Worm (Caenorhabditis elegans) whole organism, L1 larva: ENCODE measurements around the gene ztf-20.
A peak's percentile ranks its signal among the peaks of the same experiment; 100 is the strongest.

Experiments
- F16B12.6 ChIP-seq: fragments of 150-350 bp; optimal IDR thresholded peaks from 2 replicates; lab custom pipeline; 2014; ENCODE audit warnings: missing biosample characterization, missing genetic modification characterization
- Y116A8C.19 ChIP-seq: sonication (generic microtip); optimal IDR thresholded peaks from 2 replicates; lab custom pipeline; 2016; ENCODE audit warnings: missing compliant biosample characterization, missing genetic modification characterization, borderline replicate concordance
- aha-1 ChIP-seq: fragments of 150-350 bp; optimal IDR thresholded peaks from 2 replicates; lab custom pipeline; 2014; ENCODE audit warnings: missing biosample characterization, missing genetic modification characterization
- aly-2 ChIP-seq: fragments of 150-350 bp; optimal IDR thresholded peaks from 2 replicates; lab custom pipeline; 2014; ENCODE audit warnings: missing biosample characterization, missing genetic modification characterization
- blmp-1 ChIP-seq: fragments of 150-350 bp; optimal IDR thresholded peaks from 2 replicates; lab custom pipeline; 2014; ENCODE audit warnings: missing biosample characterization, missing genetic modification characterization
- ceh-90 ChIP-seq: sonication (generic microtip); optimal IDR thresholded peaks from 2 replicates; lab custom pipeline; 2016; ENCODE audit warnings: missing genetic modification characterization, missing compliant biosample characterization
- efl-1 ChIP-seq, 4 experiments: fragments of 150-350 bp; optimal IDR thresholded peaks in 3 of 4; peaks in 1 of 4; 1 replicate in 1 of 4; 2 replicates in 3 of 4; lab custom pipeline; 2014; ENCODE audit warnings: missing biosample characterization in 2 of 4, missing genetic modification characterization in 2 of 4, missing genetic modification reagents in 2 of 4
- efl-3 ChIP-seq: fragments of 200-800 bp; sonication (Bioruptor generic); optimal IDR thresholded peaks from 2 replicates; lab custom pipeline; 2018; ENCODE audit warnings: mild to moderate bottlenecking, missing genetic modification characterization, missing compliant biosample characterization
- egl-27 ChIP-seq, 2 experiments: fragments of 150-350 bp in 1 of 2; sonication (generic microtip); optimal IDR thresholded peaks; 3 replicates each; lab custom pipeline; 2017 to 2018; ENCODE audit warnings: missing biosample characterization in 2 of 2, missing genetic modification characterization in 2 of 2, missing genetic modification reagents in 2 of 2
- elt-2 ChIP-seq: sonication (generic microtip); optimal IDR thresholded peaks from 2 replicates; lab custom pipeline; 2016; ENCODE audit warnings: missing genetic modification characterization, mild to moderate bottlenecking, inconsistent platforms, missing compliant biosample characterization, missing genetic modification reagents
- elt-3 ChIP-seq, 6 experiments: fragments of 150-350 bp in 1 of 6; sonication (generic microtip); optimal IDR thresholded peaks; 2 replicates each; lab custom pipeline; 2017 to 2018; ENCODE audit warnings: missing biosample characterization in 6 of 6, missing genetic modification characterization in 6 of 6, inconsistent platforms in 1 of 6
- ets-5 ChIP-seq: fragments of 200-800 bp; sonication (Bioruptor generic); IDR thresholded peaks from 2 replicates; pipeline ENCODE4 v1.3.6; 2022; ENCODE audit warnings: missing genetic modification characterization, missing compliant biosample characterization
- fkh-4 ChIP-seq: sonication (generic microtip); optimal IDR thresholded peaks from 2 replicates; lab custom pipeline; 2016; ENCODE audit warnings: missing compliant biosample characterization, missing genetic modification characterization, borderline replicate concordance
- fkh-8 ChIP-seq: sonication (generic microtip); optimal IDR thresholded peaks from 2 replicates; lab custom pipeline; 2016; ENCODE audit warnings: mild to moderate bottlenecking, missing genetic modification characterization, missing compliant biosample characterization
- fos-1 ChIP-seq: fragments of 150-350 bp; optimal IDR thresholded peaks from 2 replicates; lab custom pipeline; 2014; ENCODE audit warnings: missing biosample characterization, missing genetic modification characterization
- grh-1 ChIP-seq: fragments of 200-800 bp; sonication (Bioruptor generic); IDR thresholded peaks from 2 replicates; pipeline ENCODE4 v1.3.6; 2022; ENCODE audit warnings: missing genetic modification reagents, missing genetic modification characterization, missing compliant biosample characterization
- hlh-17 ChIP-seq: fragments of 200-800 bp; sonication (Bioruptor generic); optimal IDR thresholded peaks from 2 replicates; lab custom pipeline; 2018; ENCODE audit warnings: missing genetic modification characterization, mild to moderate bottlenecking, missing compliant biosample characterization, moderate library complexity, borderline replicate concordance
- hpl-2 ChIP-seq: fragments of 150-350 bp; optimal IDR thresholded peaks from 2 replicates; lab custom pipeline; 2014; ENCODE audit warnings: missing biosample characterization, missing genetic modification reagents, missing genetic modification characterization
- lin-15B ChIP-seq: fragments of 150-350 bp; sonication (generic microtip); optimal IDR thresholded peaks from 3 replicates; lab custom pipeline; 2014; ENCODE audit warnings: missing biosample characterization, missing genetic modification characterization
- lin-35 ChIP-seq, 2 experiments: fragments of 150-350 bp; optimal IDR thresholded peaks; 2 replicates each; lab custom pipeline; 2014; ENCODE audit warnings: missing biosample characterization in 2 of 2, missing genetic modification characterization in 2 of 2, missing genetic modification reagents in 2 of 2
- mab-9 ChIP-seq: fragments of 200-800 bp; sonication (Bioruptor generic); IDR thresholded peaks from 2 replicates; pipeline ENCODE4 v1.3.6; 2022; ENCODE audit warnings: missing genetic modification reagents, missing genetic modification characterization, missing compliant biosample characterization
- mdl-1 ChIP-seq, 2 experiments: fragments of 150-350 bp; optimal IDR thresholded peaks; 2 replicates each; lab custom pipeline; 2014 to 2017; ENCODE audit warnings: missing biosample characterization in 2 of 2, missing genetic modification characterization in 2 of 2, inconsistent platforms in 1 of 2
- nhr-11 ChIP-seq: fragments of 150-350 bp; optimal IDR thresholded peaks from 2 replicates; lab custom pipeline; 2014; ENCODE audit warnings: missing biosample characterization, missing genetic modification characterization
- nhr-19 ChIP-seq: fragments of 200-800 bp; sonication (Bioruptor generic); conservative IDR thresholded peaks from 2 replicates; pipeline ENCODE4 v1.3.6; 2022; ENCODE audit warnings: missing genetic modification characterization, missing compliant biosample characterization
- nhr-20 ChIP-seq: sonication (generic microtip); optimal IDR thresholded peaks from 2 replicates; lab custom pipeline; 2016; ENCODE audit warnings: mild to moderate bottlenecking, missing genetic modification characterization, missing compliant biosample characterization
- nhr-28 ChIP-seq: fragments of 150-350 bp; optimal IDR thresholded peaks from 2 replicates; lab custom pipeline; 2014; ENCODE audit warnings: missing biosample characterization, missing genetic modification characterization
- nhr-71 ChIP-seq: sonication (generic microtip); optimal IDR thresholded peaks from 2 replicates; lab custom pipeline; 2016; ENCODE audit warnings: mild to moderate bottlenecking, missing genetic modification characterization, moderate library complexity, missing compliant biosample characterization
- nhr-76 ChIP-seq: sonication (generic microtip); optimal IDR thresholded peaks from 2 replicates; lab custom pipeline; 2017; ENCODE audit warnings: missing biosample characterization, missing genetic modification characterization
- nhr-77 ChIP-seq: fragments of 150-350 bp; optimal IDR thresholded peaks from 2 replicates; lab custom pipeline; 2014; ENCODE audit warnings: missing biosample characterization, missing genetic modification characterization
- nhr-85 ChIP-seq: sonication (generic microtip); peaks from one replicate; lab custom pipeline; 2016; ENCODE audit warnings: missing genetic modification characterization, inconsistent platforms, missing compliant biosample characterization
- swsn-7 ChIP-seq: sonication (generic microtip); optimal IDR thresholded peaks from 2 replicates; lab custom pipeline; 2016; ENCODE audit warnings: missing genetic modification characterization, missing compliant biosample characterization
- unc-98 ChIP-seq: fragments of 200-800 bp; sonication (Bioruptor generic); IDR thresholded peaks from 2 replicates; pipeline ENCODE4 v1.3.6; 2022; ENCODE audit warnings: missing genetic modification characterization, missing compliant biosample characterization
- xbp-1 ChIP-seq: sonication (generic microtip); optimal IDR thresholded peaks from 2 replicates; lab custom pipeline; 2016; ENCODE audit warnings: missing genetic modification characterization, missing compliant biosample characterization
- zip-4 ChIP-seq: fragments of 200-800 bp; sonication (Bioruptor generic); optimal IDR thresholded peaks from 2 replicates; lab custom pipeline; 2018; ENCODE audit warnings: mild to moderate bottlenecking, missing genetic modification characterization, moderate library complexity, missing compliant biosample characterization
- ztf-11 ChIP-seq, 2 experiments: sonication (generic microtip); optimal IDR thresholded peaks; 2 replicates each; lab custom pipeline; 2016 to 2017; ENCODE audit warnings: missing genetic modification characterization in 2 of 2, missing biosample characterization in 1 of 2, missing compliant biosample characterization in 1 of 2

ztf-20 gene

ce11 chrV:18940341-18940740 lies 19.6 kb downstream of the ztf-20 start, which contains the start of gene Y80D3A.8:
Y80D3A.8 (plus strand) TSS chrV:18940641.
- TF ChIP-seq hpl-2 (GFP tag; lab: Kevin White, UChicago) (no peak), grh-1 (GFP tag; lab: Robert Waterston, UW) (no peak), mdl-1 (tag; optimal IDR thresholded peaks at IDR 0.05; lab: Kevin White, UChicago) (no peak), ztf-11 (tag; optimal IDR thresholded peaks at IDR 0.05; lab: Kevin White, UChicago) (no peak), blmp-1 (tag; lab: Kevin White, UChicago) (no peak), nhr-71 (tag; lab: Kevin White, UChicago) (no peak), efl-3 (GFP tag; lab: Kevin White, UChicago) (no peak), aly-2 (tag; lab: Kevin White, UChicago) (no peak), Y116A8C.19 (tag; lab: Kevin White, UChicago) (no peak), ets-5 (no peak), fos-1 (no peak), nhr-76 (tag; lab: Kevin White, UChicago) (no peak), mab-9 (GFP tag; lab: Robert Waterston, UW) (no peak), F16B12.6 (tag; lab: Kevin White, UChicago) (no peak), zip-4 (GFP tag; lab: Kevin White, UChicago) (no peak), fkh-8 (tag; lab: Kevin White, UChicago) (no peak), ceh-90 (tag; lab: Kevin White, UChicago) (no peak), lin-15B (tag; lab: Kevin White, UChicago) (no peak)

- no peak for TF ChIP-seq elt-2 (tag; lab: Kevin White, UChicago)
- TF ChIP-seq nhr-19 (GFP tag; lab: Robert Waterston, UW): no peak
- TF ChIP-seq xbp-1 (tag; lab: Kevin White, UChicago): no peak
- peak; percentile 71 for TF ChIP-seq nhr-85 (tag; lab: Kevin White, UChicago)
Observed at ce11 chrV:18937578-18937977, 22.4 kb downstream of the ztf-20 start.

DNA sequence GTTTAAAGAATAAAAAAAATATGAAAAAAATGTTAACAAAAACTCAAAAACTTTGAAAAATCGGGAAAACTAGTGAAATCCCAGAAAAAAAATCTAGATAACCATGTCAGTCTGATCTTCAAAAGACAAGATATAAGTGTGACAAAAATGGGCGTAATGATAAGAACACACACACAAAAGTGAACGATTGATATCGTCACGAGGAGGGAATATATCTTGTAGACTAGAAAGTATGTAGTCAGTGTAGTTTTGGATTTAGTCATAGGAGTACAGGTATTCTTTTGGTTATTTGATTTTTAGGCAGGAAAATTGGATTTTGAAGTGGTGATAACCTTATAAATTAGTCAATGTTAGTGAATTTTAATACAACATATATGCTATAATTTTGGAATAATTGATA lies 25.4 kb downstream of the ztf-20 start:
- TF ChIP-seq elt-3 (tag; optimal IDR thresholded peaks at IDR 0.05; lab: Kevin White, UChicago): peak in 1 of 6 experiments; percentile 49
- no peak for TF ChIP-seq unc-98 (GFP tag; lab: Robert Waterston, UW)
- no peak for TF ChIP-seq aha-1 (tag; lab: Kevin White, UChicago)
- peak; percentile 67 for TF ChIP-seq nhr-20
- TF ChIP-seq nhr-85 (tag; lab: Kevin White, UChicago): peak; percentile 12
- no peak for TF ChIP-seq Y116A8C.19 (tag; lab: Kevin White, UChicago)
- no peak for TF ChIP-seq fkh-4 (tag; lab: Kevin White, UChicago)
- TF ChIP-seq efl-1 (optimal IDR thresholded peaks at IDR 0.05; lab: Kevin White, UChicago): no peak
- TF ChIP-seq efl-1 (GFP tag; optimal IDR thresholded peaks at IDR 0.05 in 1 of 2; lab: Kevin White, UChicago): peak in 1 of 2 experiments; percentile 11
- TF ChIP-seq fos-1: no peak
- TF ChIP-seq egl-27 (tag; optimal IDR thresholded peaks at IDR 0.05; lab: Kevin White, UChicago): no peak
- TF ChIP-seq nhr-77 (tag; lab: Kevin White, UChicago): no peak

- TF ChIP-seq nhr-11 (tag; lab: Kevin White, UChicago) (no peak), swsn-7 (no peak), nhr-28 (tag; lab: Kevin White, UChicago) (no peak), nhr-76 (tag; lab: Kevin White, UChicago) (no peak)
- TF ChIP-seq, all 84 proteins: peak for 0
Observed at ce11 chrV:18931279-18931678, 28.7 kb downstream of the ztf-20 start, which contains the start of gene ptr-22. ptr-22 (minus strand) TSS chrV:18931379.

DNA sequence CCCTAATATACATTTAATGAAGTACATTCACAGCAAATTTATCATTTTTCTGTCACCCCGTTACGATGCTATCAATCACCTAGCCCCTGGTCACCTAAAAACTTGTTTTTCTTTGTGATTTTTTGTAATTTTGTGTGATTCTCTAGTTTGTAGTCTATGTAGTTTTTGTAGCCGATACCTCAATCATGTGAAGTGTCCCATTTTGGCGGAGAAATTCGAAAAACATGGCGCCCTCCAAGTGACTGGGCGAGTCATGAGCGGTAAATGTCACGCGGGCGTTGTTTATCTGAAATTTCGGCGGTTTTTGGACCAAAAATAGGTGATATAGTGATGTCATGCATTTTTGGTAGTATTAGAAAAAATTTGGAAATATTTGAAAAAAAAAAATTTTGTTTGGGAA lies 29.2 kb downstream of the ztf-20 start:
- TF ChIP-seq hlh-17 (no peak), xbp-1 (tag; lab: Kevin White, UChicago) (no peak), nhr-85 (tag; lab: Kevin White, UChicago) (peak; percentile 63), lin-35 (GFP tag; optimal IDR thresholded peaks at IDR 0.05; lab: Kevin White, UChicago) (peak in 1 of 2 experiments; percentile 15), nhr-20 (peak; percentile 34)
